Fruit fly (Drosophila melanogaster): ENCODE measurements around the gene Phlpp.

Phlpp gene

DNA sequence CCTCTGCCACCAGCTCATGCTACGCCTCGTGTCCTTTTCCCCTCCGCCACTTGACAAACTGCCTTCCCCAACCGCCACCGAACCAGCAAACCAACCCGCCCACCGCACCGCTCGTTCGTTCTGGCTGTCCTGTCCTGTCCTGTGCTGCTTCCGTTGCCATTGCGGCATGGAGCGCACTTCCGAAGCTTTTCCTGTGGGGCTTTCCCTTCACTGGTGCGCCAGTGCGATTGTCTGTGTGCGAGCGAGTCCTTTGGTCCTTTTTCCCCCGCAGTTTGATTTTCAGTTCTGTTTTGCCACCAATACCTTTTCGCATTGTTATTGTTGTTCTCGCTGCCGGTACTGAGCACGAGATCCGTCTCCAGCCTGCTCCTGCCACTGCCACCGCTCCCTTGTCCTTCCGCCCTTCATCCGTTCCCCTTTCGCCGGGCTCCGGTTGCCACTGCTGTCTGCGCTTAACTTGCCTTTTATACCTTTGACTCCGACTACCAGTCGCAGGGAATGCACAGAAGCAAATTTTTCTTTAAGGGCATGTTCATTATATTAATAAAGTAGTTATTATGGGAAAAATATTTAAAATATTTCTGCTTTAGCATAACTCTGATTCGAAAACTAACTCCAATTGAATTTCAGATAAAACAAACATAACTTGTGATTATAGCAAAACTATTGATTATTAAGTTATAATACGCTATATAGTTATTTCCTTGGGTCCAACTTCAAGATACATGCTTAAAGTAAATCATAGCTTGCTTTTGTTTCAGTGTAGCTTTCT is 34.8 kb upstream of the Phlpp start (continued):
- TF ChIP-seq Doc3 (GFP tag; IDR thresholded peaks at IDR 0.05; ENCODE audit: partially characterized antibody) = no peak
- peak; percentile 85 for TF ChIP-seq CG13296 (GFP tag; optimal IDR thresholded peaks at IDR 0.05)
- peak; percentile 23; the same call in 1 of the 2 replicates for TF ChIP-seq al (GFP tag; IDR thresholded peaks at IDR 0.05)
- no peak for TF ChIP-seq CG43689 (GFP tag; IDR thresholded peaks at IDR 0.05)
- peak; percentile 58 for TF ChIP-seq odd (GFP tag; optimal IDR thresholded peaks at IDR 0.05)
- no peak for TF ChIP-seq CG5953 (GFP tag; IDR thresholded peaks at IDR 0.05)
- TF ChIP-seq insv (GFP tag; optimal IDR thresholded peaks at IDR 0.05) = peak in 1 of 2 experiments; percentile 5
- TF ChIP-seq lab (GFP tag; optimal IDR thresholded peaks at IDR 0.05) = peak; percentile 86
- TF ChIP-seq Nf-YA (GFP tag; IDR thresholded peaks at IDR 0.05) = no peak
- no peak for TF ChIP-seq fu2 (GFP tag; optimal IDR thresholded peaks at IDR 0.05)
- TF ChIP-seq chinmo (GFP tag; IDR thresholded peaks at IDR 0.05; ENCODE audit: partially characterized antibody) = 0 out of 4 replicates have a peak, but pooled peaks have one; percentile 38
- peak; percentile 74 for TF ChIP-seq CG31441 (GFP tag; IDR thresholded peaks at IDR 0.05)
- TF ChIP-seq Sry-β (GFP tag; optimal IDR thresholded peaks at IDR 0.05) = no peak
- TF ChIP-seq Taf1 (GFP tag; IDR thresholded peaks at IDR 0.05) = no peak
- TF ChIP-seq CG4730 (GFP tag; IDR thresholded peaks at IDR 0.05) = no peak
- no peak for TF ChIP-seq CG16779 (GFP tag; IDR thresholded peaks at IDR 0.05)
- TF ChIP-seq CrebB (tag; optimal IDR thresholded peaks at IDR 0.05) = no peak
- TF ChIP-seq usp (GFP tag; optimal IDR thresholded peaks at IDR 0.05) = no peak
- TF ChIP-seq lbe (GFP tag; optimal IDR thresholded peaks at IDR 0.05) = no peak
- TF ChIP-seq Dfd (GFP tag; optimal IDR thresholded peaks at IDR 0.05) = no peak
- peak; percentile 67 for TF ChIP-seq Med (GFP tag)
- no peak for TF ChIP-seq CG15479 (GFP tag; optimal IDR thresholded peaks at IDR 0.05)
- peak; percentile 23 for TF ChIP-seq CG6654 (GFP tag; optimal IDR thresholded peaks at IDR 0.05)
- TF ChIP-seq gsb-n (tag; optimal IDR thresholded peaks at IDR 0.05) = no peak
- no peak for TF ChIP-seq CG42726 (GFP tag; IDR thresholded peaks at IDR 0.05; ENCODE audit: partially characterized antibody)
- no peak for TF ChIP-seq HmgD (GFP tag; optimal IDR thresholded peaks at IDR 0.05)
- no peak for TF ChIP-seq pita (GFP tag; optimal IDR thresholded peaks at IDR 0.05)
- TF ChIP-seq Trl (optimal IDR thresholded peaks at IDR 0.05) = no peak
- no peak for TF ChIP-seq Trl (GFP tag; optimal IDR thresholded peaks at IDR 0.05)
- TF ChIP-seq vnd (GFP tag; IDR thresholded peaks at IDR 0.05; ENCODE audit: partially characterized antibody) = no peak
- TF ChIP-seq Deaf1 (tag; optimal IDR thresholded peaks at IDR 0.05) = peak; percentile 54
- TF ChIP-seq ham (GFP tag; IDR thresholded peaks at IDR 0.05) = no peak
- TF ChIP-seq sc (optimal IDR thresholded peaks at IDR 0.05) = no peak
- peak; percentile 21 for TF ChIP-seq sc (GFP tag; optimal IDR thresholded peaks at IDR 0.05)
- peak; percentile 62 for TF ChIP-seq mirr (GFP tag; optimal IDR thresholded peaks at IDR 0.05)
- TF ChIP-seq z (GFP tag; IDR thresholded peaks at IDR 0.05) = no peak
- no peak for TF ChIP-seq Kr (GFP tag; optimal IDR thresholded peaks at IDR 0.05)
- TF ChIP-seq vfl (GFP tag; optimal IDR thresholded peaks at IDR 0.05) = peak; percentile 38
- TF ChIP-seq CG9817 (tag; optimal IDR thresholded peaks at IDR 0.05) = peak; percentile 65
- TF ChIP-seq CG4360 (GFP tag; IDR thresholded peaks at IDR 0.05) = no peak
- TF ChIP-seq CG17568 (GFP tag; optimal IDR thresholded peaks at IDR 0.05) = no peak
- peak; percentile 56 for TF ChIP-seq slou (GFP tag; optimal IDR thresholded peaks at IDR 0.05)
- TF ChIP-seq nerfin-1 (tag; optimal IDR thresholded peaks at IDR 0.05) = peak; percentile 63
- peak; percentile 30 for TF ChIP-seq CG1529 (GFP tag; optimal IDR thresholded peaks at IDR 0.05)
- TF ChIP-seq rib (GFP tag; IDR thresholded peaks at IDR 0.05) = no peak
- TF ChIP-seq NFAT (GFP tag; IDR thresholded peaks at IDR 0.05) = no peak
- peak; percentile 70 for TF ChIP-seq Atf6 (GFP tag; IDR thresholded peaks at IDR 0.05)
- no peak for TF ChIP-seq CG32767 (GFP tag; IDR thresholded peaks at IDR 0.05)
- TF ChIP-seq H2.0 (GFP tag; IDR thresholded peaks at IDR 0.05) = peak; percentile 29; the same call in 1 of the 2 replicates
- peak; percentile 27; the same call in 1 of the 2 replicates for TF ChIP-seq CG10366 (GFP tag; IDR thresholded peaks at IDR 0.05)
- no peak for TF ChIP-seq sens-2 (GFP tag; IDR thresholded peaks at IDR 0.05)

All from whole organism, embryonic.